Worm (Caenorhabditis elegans): ENCODE results near the gene snx-6.

snx-6 gene

DNA sequence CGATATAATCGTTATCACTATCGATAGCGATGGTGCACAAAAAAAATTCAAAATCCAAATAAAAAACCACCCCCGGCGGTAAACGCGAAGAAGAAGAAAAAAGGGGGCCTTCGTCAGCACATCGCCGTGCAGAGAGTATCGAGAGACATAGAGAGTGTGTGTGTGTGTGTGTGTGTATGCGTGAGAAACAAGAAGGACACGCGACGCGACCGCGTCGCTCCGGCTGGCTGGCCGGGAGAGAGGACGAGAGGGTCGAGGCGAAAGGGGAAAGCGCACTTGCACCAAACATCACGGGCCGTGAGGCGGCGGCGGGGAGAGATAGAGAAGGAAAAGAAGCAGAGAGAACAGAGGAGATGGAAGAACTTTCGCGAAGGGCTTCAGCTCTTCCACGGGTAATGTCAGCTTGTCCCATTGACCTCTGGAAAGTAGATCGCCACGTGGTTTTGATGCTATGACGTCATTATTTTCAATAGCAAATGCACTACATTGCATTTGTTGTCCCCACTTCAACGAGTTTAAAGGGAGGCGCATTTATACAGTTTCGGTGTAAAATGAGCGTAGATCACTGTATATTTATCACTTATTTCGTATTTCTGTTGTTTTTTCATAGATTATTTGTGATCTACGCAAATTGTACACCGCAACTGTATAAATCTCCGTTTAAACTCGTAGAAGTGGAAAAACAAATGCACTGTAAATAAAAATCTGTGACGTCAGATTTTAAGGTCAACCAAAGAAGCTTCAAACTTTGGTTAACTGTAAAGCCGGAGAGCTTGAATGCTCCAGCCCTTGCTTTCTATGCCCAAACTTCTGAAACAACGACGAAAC, 28.5 kb downstream of the snx-6 start, which contains the start of gene Y59A8B.24 (continued):
- TF ChIP-seq ceh-82 (tag; optimal IDR thresholded peaks at IDR 0.05) (peak; percentile 65), mdl-1 (tag; optimal IDR thresholded peaks at IDR 0.05) (peak; percentile 51), jun-1 (tag; optimal IDR thresholded peaks at IDR 0.05) (peak; percentile 83), skn-1 (tag; optimal IDR thresholded peaks at IDR 0.05) (peak; percentile 82), ama-1 (optimal IDR thresholded peaks at IDR 0.05) (peak; percentile 67), nhr-43 (tag; optimal IDR thresholded peaks at IDR 0.05; ENCODE audit: poor library complexity, severe bottlenecking) (peak; percentile 74), lin-39 (tag; optimal IDR thresholded peaks at IDR 0.05) (peak; percentile 95), nhr-76 (tag; optimal IDR thresholded peaks at IDR 0.05) (no peak), fkh-10 (GFP tag; optimal IDR thresholded peaks at IDR 0.05) (peak; percentile 27), pha-4 (tag; optimal IDR thresholded peaks at IDR 0.05) (peak; percentile 95)

DNA sequence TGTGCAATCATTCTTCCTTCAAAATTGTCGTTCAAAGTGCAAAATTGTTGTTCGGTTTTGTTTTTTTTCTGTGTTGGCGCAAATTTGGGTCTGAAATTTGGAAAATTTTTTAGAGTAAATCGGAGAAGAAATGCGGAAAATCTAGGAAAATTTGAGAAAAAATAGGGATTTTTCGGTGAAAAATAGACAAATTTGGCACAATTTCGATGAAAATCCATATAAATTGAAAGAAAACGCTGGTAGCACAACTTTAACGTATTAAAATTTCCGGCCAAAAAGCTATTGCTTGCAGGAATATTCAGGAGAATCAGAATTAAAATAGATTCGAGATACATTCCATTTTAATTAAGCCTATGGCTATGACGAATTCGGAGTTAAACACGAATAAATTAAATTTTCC, 30.8 kb downstream of the snx-6 start, which contains the start of gene dpy-21:
TSS of gene dpy-21 (minus strand) at position 101 of the 400 bp plus-strand sequence.
- TF ChIP-seq daf-12 (tag; optimal IDR thresholded peaks at IDR 0.05), result no peak
- no peak for TF ChIP-seq eor-1 (tag; optimal IDR thresholded peaks at IDR 0.05)
- TF ChIP-seq elt-3 (tag; optimal IDR thresholded peaks at IDR 0.05), result no peak
- TF ChIP-seq pqm-1 (tag; optimal IDR thresholded peaks at IDR 0.05), result no peak
- TF ChIP-seq jun-1 (tag; optimal IDR thresholded peaks at IDR 0.05), result no peak
- TF ChIP-seq nhr-43 (tag; optimal IDR thresholded peaks at IDR 0.05; ENCODE audit: poor library complexity, severe bottlenecking), result no peak
- TF ChIP-seq unc-62 (GFP tag; optimal IDR thresholded peaks at IDR 0.05), result no peak
- TF ChIP-seq nhr-11 (tag; optimal IDR thresholded peaks at IDR 0.05), result no peak
- no peak for TF ChIP-seq mdl-1 (tag; optimal IDR thresholded peaks at IDR 0.05)
- no peak for TF ChIP-seq mml-1 (tag; optimal IDR thresholded peaks at IDR 0.05)
- TF ChIP-seq zag-1 (tag; optimal IDR thresholded peaks at IDR 0.05), result no peak
- TF ChIP-seq unc-39 (tag; optimal IDR thresholded peaks at IDR 0.05), result no peak
- no peak for TF ChIP-seq fos-1 (tag; optimal IDR thresholded peaks at IDR 0.05)
- no peak for TF ChIP-seq nhr-76 (tag; optimal IDR thresholded peaks at IDR 0.05)
- no peak for TF ChIP-seq R02D3.7 (tag; optimal IDR thresholded peaks at IDR 0.05)
- TF ChIP-seq snpc-4 (tag; optimal IDR thresholded peaks at IDR 0.05), result no peak
- no peak for TF ChIP-seq sea-2 (GFP tag; optimal IDR thresholded peaks at IDR 0.05)
- TF ChIP-seq ceh-9 (tag; optimal IDR thresholded peaks at IDR 0.05), result no peak
- no peak for TF ChIP-seq ceh-16 (tag; optimal IDR thresholded peaks at IDR 0.05)
- no peak for TF ChIP-seq ZK546.5 (tag; optimal IDR thresholded peaks at IDR 0.05)

DNA sequence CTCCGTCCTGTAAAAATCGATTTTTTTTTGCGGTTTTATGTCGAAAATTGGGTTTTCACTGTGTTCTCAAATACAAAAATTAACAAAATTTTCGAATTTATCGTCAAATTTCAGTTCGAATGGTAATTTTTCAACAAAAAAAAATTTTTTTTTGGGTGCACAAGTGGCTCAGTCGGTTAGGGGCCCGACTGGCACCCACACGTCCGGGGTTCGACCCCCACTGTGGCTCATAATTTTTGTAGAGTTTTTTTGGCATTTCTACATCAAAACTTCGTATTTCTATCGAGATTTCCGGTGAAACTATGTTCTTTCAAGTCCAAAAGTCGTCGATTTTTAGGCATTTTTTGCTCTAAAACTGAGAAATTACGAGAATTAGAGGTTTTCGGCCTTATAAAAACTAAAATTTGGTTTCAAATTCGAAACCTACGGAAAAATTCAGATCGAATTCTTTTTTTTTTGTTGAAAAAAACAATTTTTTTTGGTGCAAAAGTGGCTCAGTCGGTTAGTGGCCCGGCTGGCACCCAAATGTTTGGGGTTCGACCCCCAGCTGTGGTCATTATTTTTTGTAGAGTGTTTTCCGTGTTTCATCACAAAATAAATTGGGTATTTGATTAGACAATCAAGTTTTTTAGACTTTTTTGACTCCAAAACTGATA, 31.7 kb downstream of the snx-6 start:
- TF ChIP-seq nhr-67 (tag; optimal IDR thresholded peaks at IDR 0.05), result no peak
- no peak for TF ChIP-seq skn-1 (tag; optimal IDR thresholded peaks at IDR 0.05)
- no peak for TF ChIP-seq jun-1 (tag; optimal IDR thresholded peaks at IDR 0.05)
- TF ChIP-seq tbx-2 (tag; optimal IDR thresholded peaks at IDR 0.05), result no peak
- TF ChIP-seq lin-39 (tag; optimal IDR thresholded peaks at IDR 0.05), result no peak
- peak; percentile 5 for TF ChIP-seq hmg-11 (tag; optimal IDR thresholded peaks at IDR 0.05)
- TF ChIP-seq R02D3.7 (tag; optimal IDR thresholded peaks at IDR 0.05), result no peak

DNA sequence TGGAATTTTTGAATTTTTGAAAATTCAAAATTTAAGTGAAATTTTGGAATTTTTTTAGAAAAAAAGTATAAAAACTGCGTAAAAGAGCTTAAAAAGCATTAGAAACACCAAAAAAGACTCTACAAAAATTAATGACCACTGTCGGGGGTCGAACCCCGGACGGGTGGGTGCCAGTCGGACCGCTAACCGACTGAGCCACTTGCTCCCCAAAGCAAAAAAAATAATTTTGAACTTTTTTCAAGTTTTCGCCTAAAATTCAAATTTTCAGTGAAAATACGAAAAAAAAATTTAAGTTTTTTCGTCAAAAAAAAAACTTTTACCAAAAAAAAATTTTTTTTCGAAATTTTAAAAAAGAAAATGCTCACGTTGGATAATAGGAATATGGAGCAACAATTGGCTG, 32.6 kb downstream of the snx-6 start:
- TF ChIP-seq nfya-1 (tag; optimal IDR thresholded peaks at IDR 0.05; ENCODE audit: insufficient read depth), result no peak

DNA sequence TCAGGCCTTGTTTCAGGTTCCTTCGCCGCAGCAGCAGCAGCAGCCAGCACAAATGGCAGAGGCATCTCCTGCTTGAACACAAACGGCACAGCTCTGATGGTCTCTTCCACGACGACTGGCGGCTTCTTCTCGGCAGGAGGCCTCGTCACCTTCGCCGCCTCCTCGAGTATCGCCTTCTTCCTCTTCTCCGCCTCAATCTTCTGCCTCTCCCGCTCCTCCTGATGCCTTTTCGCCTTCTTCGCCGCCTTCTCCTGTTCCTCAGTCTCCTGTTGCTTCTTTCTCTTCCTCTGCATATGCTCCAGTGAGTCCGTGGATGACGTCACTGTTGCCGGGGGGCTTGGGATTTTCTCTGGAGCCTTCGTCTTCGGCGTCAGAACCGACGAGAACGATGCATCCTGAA, 34.4 kb downstream of the snx-6 start:
- no peak for TF ChIP-seq hmg-11 (tag; optimal IDR thresholded peaks at IDR 0.05)
- TF ChIP-seq elt-2 (tag; optimal IDR thresholded peaks at IDR 0.05), result no peak
- no peak for TF ChIP-seq unc-62 (GFP tag; optimal IDR thresholded peaks at IDR 0.05)
- no peak for TF ChIP-seq fkh-10 (GFP tag; optimal IDR thresholded peaks at IDR 0.05)
- TF ChIP-seq skn-1 (tag; optimal IDR thresholded peaks at IDR 0.05), result no peak
- no peak for TF ChIP-seq zag-1 (tag; optimal IDR thresholded peaks at IDR 0.05)
- no peak for TF ChIP-seq nhr-28 (tag; optimal IDR thresholded peaks at IDR 0.05)
- no peak for TF ChIP-seq R02D3.7 (tag; optimal IDR thresholded peaks at IDR 0.05)
- no peak for TF ChIP-seq lin-39 (tag; optimal IDR thresholded peaks at IDR 0.05)
- no peak for TF ChIP-seq daf-12 (tag; optimal IDR thresholded peaks at IDR 0.05)
- TF ChIP-seq nhr-43 (tag; optimal IDR thresholded peaks at IDR 0.05; ENCODE audit: poor library complexity, severe bottlenecking), result no peak

Measured in whole organism, L3 larva.